Fruit fly (Drosophila melanogaster) whole organism, prepupa: ENCODE results near the gene CG7789.
A peak's percentile ranks its signal among the peaks of the same experiment; 100 is the strongest.

Source experiments
- Blimp-1 ChIP-seq: fragments of 200-800 bp; sonication (Bioruptor generic); optimal IDR thresholded peaks from 3 replicates; lab custom pipeline; 2017; ENCODE audit warnings: missing biosample characterization, missing genetic modification characterization, mild to moderate bottlenecking, moderate library complexity, missing genetic modification reagents
- CG10631 ChIP-seq: fragments of 200-800 bp; sonication (Bioruptor generic); optimal IDR thresholded peaks from 2 replicates; lab custom pipeline; 2016; ENCODE audit warnings: missing biosample characterization, missing genetic modification characterization
- CG10669 ChIP-seq: fragments of 200-800 bp; sonication (Bioruptor generic); optimal IDR thresholded peaks from 3 replicates; lab custom pipeline; 2018; ENCODE audit warnings: missing biosample characterization, mild to moderate bottlenecking, missing genetic modification characterization, moderate library complexity
- CG11902 ChIP-seq: fragments of 200-800 bp; sonication (Bioruptor generic); optimal IDR thresholded peaks from 3 replicates; lab custom pipeline; 2016; ENCODE audit warnings: missing biosample characterization, missing genetic modification characterization
- CG15336 ChIP-seq: fragments of 200-800 bp; sonication (Bioruptor generic); IDR thresholded peaks from 2 replicates; pipeline ENCODE4 v1.3.6; 2022; ENCODE audit warnings: missing biosample characterization, missing genetic modification characterization
- CG3032 ChIP-seq: fragments of 200-800 bp; optimal IDR thresholded peaks from 2 replicates; lab custom pipeline; 2019; ENCODE audit warnings: missing biosample characterization, mild to moderate bottlenecking, missing genetic modification characterization, moderate library complexity
- CG31627 ChIP-seq: fragments of 200-800 bp; sonication (Bioruptor generic); optimal IDR thresholded peaks from 3 replicates; lab custom pipeline; 2016; ENCODE audit warnings: missing biosample characterization, missing genetic modification characterization
- CG32006 ChIP-seq: fragments of 200-800 bp; sonication (Bioruptor generic); optimal IDR thresholded peaks from 3 replicates; lab custom pipeline; 2017; ENCODE audit warnings: missing biosample characterization, mild to moderate bottlenecking, missing genetic modification characterization
- CG34406 ChIP-seq: fragments of 200-800 bp; sonication (Bioruptor generic); optimal IDR thresholded peaks from 3 replicates; lab custom pipeline; 2016; ENCODE audit warnings: missing biosample characterization, missing genetic modification characterization
- CG3919 ChIP-seq: fragments of 200-800 bp; sonication (Bioruptor generic); optimal IDR thresholded peaks from 3 replicates; lab custom pipeline; 2016; ENCODE audit warnings: missing biosample characterization, missing genetic modification characterization
- CG4318 ChIP-seq: fragments of 200-800 bp; sonication (Bioruptor generic); optimal IDR thresholded peaks from 3 replicates; lab custom pipeline; 2017; ENCODE audit warnings: missing biosample characterization, mild to moderate bottlenecking, missing genetic modification characterization
- CG6163 ChIP-seq: fragments of 200-800 bp; sonication (Bioruptor generic); IDR thresholded peaks from 3 replicates; pipeline ENCODE4 v1.3.6; 2022; ENCODE audit warnings: missing biosample characterization, missing genetic modification characterization
- CG6792 ChIP-seq: fragments of 200-800 bp; sonication (Bioruptor generic); optimal IDR thresholded peaks from 3 replicates; lab custom pipeline; 2016; ENCODE audit warnings: missing biosample characterization, missing genetic modification characterization
- CG6808 ChIP-seq: fragments of 200-800 bp; sonication (Bioruptor generic); optimal IDR thresholded peaks from 3 replicates; lab custom pipeline; 2017; ENCODE audit warnings: missing biosample characterization, missing genetic modification characterization, mild to moderate bottlenecking, moderate library complexity, missing genetic modification reagents
- CG6854 ChIP-seq: fragments of 200-800 bp; sonication (Bioruptor generic); optimal IDR thresholded peaks from 2 replicates; lab custom pipeline; 2017; ENCODE audit warnings: missing biosample characterization, mild to moderate bottlenecking, missing genetic modification characterization
- CG8119 ChIP-seq: fragments of 200-800 bp; sonication (Bioruptor generic); IDR thresholded peaks from 3 replicates; pipeline ENCODE4 v1.3.6; 2022; ENCODE audit warnings: missing biosample characterization, missing genetic modification characterization
- CG8319 ChIP-seq: fragments of 200-800 bp; sonication (Bioruptor generic); optimal IDR thresholded peaks from 3 replicates; lab custom pipeline; 2016; ENCODE audit warnings: missing biosample characterization, missing genetic modification characterization
- CG8632 ChIP-seq: fragments of 200-800 bp; sonication (Bioruptor generic); optimal IDR thresholded peaks from 3 replicates; lab custom pipeline; 2016; ENCODE audit warnings: missing biosample characterization, missing genetic modification characterization
- CG9139 ChIP-seq: fragments of 200-800 bp; sonication (Bioruptor generic); optimal IDR thresholded peaks from 3 replicates; lab custom pipeline; 2017; ENCODE audit warnings: missing biosample characterization, mild to moderate bottlenecking, missing genetic modification characterization
- Eip75B ChIP-seq: fragments of 200-800 bp; sonication (Bioruptor generic); optimal IDR thresholded peaks from 3 replicates; lab custom pipeline; 2016; ENCODE audit warnings: missing biosample characterization, missing genetic modification characterization
- Eip78C ChIP-seq: fragments of 200-800 bp; sonication (Bioruptor generic); peaks from one replicate; lab custom pipeline; 2016; ENCODE audit warnings: missing biosample characterization, missing genetic modification characterization
- Eip93F ChIP-seq: fragments of 200-800 bp; sonication (Bioruptor generic); optimal IDR thresholded peaks from 2 replicates; lab custom pipeline; 2016; ENCODE audit warnings: missing biosample characterization, mild to moderate bottlenecking, missing genetic modification characterization
- Ets96B ChIP-seq: fragments of 200-800 bp; optimal IDR thresholded peaks from 2 replicates; lab custom pipeline; 2019; ENCODE audit warnings: missing biosample characterization, mild to moderate bottlenecking, missing genetic modification characterization, moderate library complexity
- Gug ChIP-seq: fragments of 200-800 bp; sonication (Bioruptor generic); IDR thresholded peaks from 2 replicates; pipeline ENCODE4 v1.3.6; 2022; ENCODE audit warnings: missing biosample characterization, missing genetic modification characterization
- Hr4 ChIP-seq: fragments of 200-800 bp; sonication (Bioruptor generic); optimal IDR thresholded peaks from 3 replicates; lab custom pipeline; 2016; ENCODE audit warnings: missing biosample characterization, missing genetic modification characterization
- Met ChIP-seq: fragments of 200-800 bp; sonication (Bioruptor generic); optimal IDR thresholded peaks from 3 replicates; lab custom pipeline; 2016; ENCODE audit warnings: missing biosample characterization, missing genetic modification characterization
- OdsH ChIP-seq: fragments of 200-800 bp; sonication (Bioruptor generic); optimal IDR thresholded peaks from 3 replicates; lab custom pipeline; 2016; ENCODE audit warnings: missing biosample characterization, missing genetic modification characterization
- Smox ChIP-seq: fragments of 200-800 bp; sonication (Bioruptor generic); optimal IDR thresholded peaks from 3 replicates; lab custom pipeline; 2016; ENCODE audit warnings: missing biosample characterization, missing genetic modification characterization
- Sox102F ChIP-seq: fragments of 200-800 bp; sonication (Bioruptor generic); optimal IDR thresholded peaks from 2 replicates; lab custom pipeline; 2016; ENCODE audit warnings: missing biosample characterization, mild to moderate bottlenecking, missing genetic modification characterization
- Sox15 ChIP-seq: fragments of 200-800 bp; sonication (Bioruptor generic); optimal IDR thresholded peaks from 3 replicates; lab custom pipeline; 2016; ENCODE audit warnings: missing biosample characterization, missing genetic modification characterization
- achi ChIP-seq: fragments of 200-800 bp; sonication (Bioruptor generic); optimal IDR thresholded peaks from 3 replicates; lab custom pipeline; 2016; ENCODE audit warnings: missing biosample characterization, missing genetic modification characterization
- cyc ChIP-seq: fragments of 200-800 bp; sonication (Bioruptor generic); optimal IDR thresholded peaks from 3 replicates; lab custom pipeline; 2016; ENCODE audit warnings: missing biosample characterization, missing genetic modification characterization
- dac ChIP-seq: fragments of 200-800 bp; sonication (Bioruptor generic); optimal IDR thresholded peaks from 2 replicates; lab custom pipeline; 2017; ENCODE audit warnings: missing biosample characterization, mild to moderate bottlenecking, missing genetic modification characterization
- eg ChIP-seq: fragments of 200-800 bp; sonication (Bioruptor generic); IDR thresholded peaks from 3 replicates; pipeline ENCODE4 v1.3.6; 2022; ENCODE audit warnings: missing biosample characterization, missing genetic modification characterization
- esn ChIP-seq: fragments of 200-800 bp; sonication (Bioruptor generic); optimal IDR thresholded peaks from 2 replicates; lab custom pipeline; 2016; ENCODE audit warnings: missing biosample characterization, mild to moderate bottlenecking, missing genetic modification characterization, moderate library complexity
- fd59A ChIP-seq: fragments of 200-800 bp; sonication (Bioruptor generic); optimal IDR thresholded peaks from 2 replicates; lab custom pipeline; 2017; ENCODE audit warnings: missing biosample characterization, mild to moderate bottlenecking, missing genetic modification characterization, missing genetic modification reagents
- fd85E ChIP-seq: fragments of 200-800 bp; sonication (Bioruptor generic); optimal IDR thresholded peaks from 3 replicates; lab custom pipeline; 2016; ENCODE audit warnings: missing biosample characterization, missing genetic modification characterization
- fkh ChIP-seq: fragments of 200-800 bp; sonication (Bioruptor generic); optimal IDR thresholded peaks from 3 replicates; lab custom pipeline; 2017; ENCODE audit warnings: missing biosample characterization, mild to moderate bottlenecking, missing genetic modification characterization, moderate library complexity
- net ChIP-seq: fragments of 200-800 bp; sonication (Bioruptor generic); optimal IDR thresholded peaks from 3 replicates; lab custom pipeline; 2016; ENCODE audit warnings: missing biosample characterization, missing genetic modification characterization
- pdm3 ChIP-seq: fragments of 200-800 bp; sonication (Bioruptor generic); optimal IDR thresholded peaks from 3 replicates; lab custom pipeline; 2016; ENCODE audit warnings: missing biosample characterization, missing genetic modification characterization
- salr ChIP-seq, 2 experiments: fragments of 200-800 bp; sonication (Bioruptor generic); optimal IDR thresholded peaks; 3 replicates each; lab custom pipeline; 2016 to 2018; ENCODE audit warnings: missing biosample characterization in 2 of 2, missing genetic modification characterization in 2 of 2, mild to moderate bottlenecking in 1 of 2
- svp ChIP-seq: fragments of 200-800 bp; sonication (Bioruptor generic); peaks from one replicate; lab custom pipeline; 2016; ENCODE audit warnings: missing biosample characterization, missing genetic modification characterization
- topi ChIP-seq: fragments of 200-800 bp; sonication (Bioruptor generic); optimal IDR thresholded peaks from 3 replicates; lab custom pipeline; 2016; ENCODE audit warnings: missing biosample characterization, missing genetic modification characterization

The CG7789 gene

DNA sequence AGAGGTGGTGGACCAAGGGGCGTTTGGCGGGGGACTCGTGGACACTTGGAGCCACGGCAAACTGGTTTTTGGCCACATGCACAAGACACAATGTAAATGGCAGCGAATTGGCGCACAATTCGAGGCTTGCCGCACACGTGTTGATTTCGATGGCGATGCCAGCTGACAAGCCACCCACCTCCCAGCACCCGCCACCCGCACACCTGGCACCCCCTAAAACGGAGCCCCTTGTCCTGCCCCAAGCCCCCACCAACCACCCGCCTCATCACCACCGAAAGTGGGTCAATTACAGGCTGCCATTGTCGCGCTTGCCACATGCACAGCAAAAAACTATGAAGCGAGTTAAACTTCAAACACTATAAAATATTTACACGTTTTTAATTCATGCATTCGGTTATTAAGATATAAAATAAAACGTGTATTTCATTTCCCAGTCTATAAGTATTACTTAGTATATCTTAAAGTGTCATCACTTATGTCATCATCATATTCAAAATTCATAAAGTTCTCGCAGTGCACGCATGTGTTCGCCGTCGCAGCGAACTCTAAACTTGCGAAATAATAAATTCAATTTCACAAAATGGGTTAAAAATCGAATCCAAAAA lies 44.8 kb upstream of the CG7789 start (continued):
- TF ChIP-seq CG10631 (peak; percentile 40), Eip93F (GFP tag; lab: Kevin White, UChicago) (no peak), Smox (GFP tag; lab: Kevin White, UChicago) (peak; percentile 33), net (GFP tag; lab: Kevin White, UChicago) (peak; percentile 49), eg (GFP tag; lab: Robert Waterston, UW) (peak; percentile 84), CG9139 (no peak), Hr4 (GFP tag; lab: Kevin White, UChicago) (peak; percentile 79), Gug (GFP tag; lab: Robert Waterston, UW) (peak; percentile 68), Eip78C (GFP tag; lab: Kevin White, UChicago) (peak; percentile 80), salr (GFP tag; optimal IDR thresholded peaks at IDR 0.05; lab: Kevin White, UChicago) (peak in 1 of 2 experiments; percentile 11), CG6792 (GFP tag; lab: Kevin White, UChicago) (peak; percentile 53), fkh (GFP tag; lab: Kevin White, UChicago) (no peak), CG11902 (GFP tag; lab: Kevin White, UChicago) (peak; percentile 34), Met (GFP tag; lab: Kevin White, UChicago) (peak; percentile 59), Blimp-1 (GFP tag; lab: Kevin White, UChicago) (no peak)

DNA sequence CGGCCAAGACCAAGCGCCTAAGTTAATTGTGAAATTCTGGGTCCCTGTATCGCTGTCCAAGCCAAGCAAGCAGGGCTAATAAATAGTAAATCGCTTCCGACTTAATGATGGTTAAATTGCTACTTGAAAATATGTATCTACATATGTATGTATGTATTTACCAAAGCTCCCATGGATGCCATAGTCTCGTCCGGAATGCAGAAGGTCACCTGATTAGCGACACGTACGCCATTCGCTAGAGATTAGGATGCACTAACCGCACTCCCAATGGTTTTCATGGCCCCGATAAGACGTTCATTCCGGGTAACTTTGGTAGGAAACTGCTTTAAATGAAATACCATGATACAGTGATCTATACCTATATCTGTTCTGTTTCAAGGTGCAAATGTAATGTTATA lies 44.3 kb upstream of the CG7789 start:
- TF ChIP-seq CG10669 (GFP tag; lab: Kevin White, UChicago) (no peak), CG8319 (no peak), Sox15 (GFP tag; lab: Kevin White, UChicago) (no peak), CG8632 (GFP tag; lab: Kevin White, UChicago) (no peak), dac (GFP tag; lab: Kevin White, UChicago) (no peak), CG6792 (GFP tag; lab: Kevin White, UChicago) (no peak), achi (no peak), CG15336 (no peak), Gug (GFP tag; lab: Robert Waterston, UW) (no peak), salr (GFP tag; optimal IDR thresholded peaks at IDR 0.05; lab: Kevin White, UChicago) (no peak), CG8119 (GFP tag; lab: Robert Waterston, UW) (no peak), CG6854 (GFP tag; lab: Kevin White, UChicago) (no peak), CG34406 (GFP tag; lab: Kevin White, UChicago) (no peak), CG4318 (no peak), pdm3 (GFP tag; lab: Kevin White, UChicago) (no peak), Eip93F (GFP tag; lab: Kevin White, UChicago) (no peak), Smox (GFP tag; lab: Kevin White, UChicago) (no peak), Ets96B (tag; lab: Kevin White, UChicago) (no peak)

DNA sequence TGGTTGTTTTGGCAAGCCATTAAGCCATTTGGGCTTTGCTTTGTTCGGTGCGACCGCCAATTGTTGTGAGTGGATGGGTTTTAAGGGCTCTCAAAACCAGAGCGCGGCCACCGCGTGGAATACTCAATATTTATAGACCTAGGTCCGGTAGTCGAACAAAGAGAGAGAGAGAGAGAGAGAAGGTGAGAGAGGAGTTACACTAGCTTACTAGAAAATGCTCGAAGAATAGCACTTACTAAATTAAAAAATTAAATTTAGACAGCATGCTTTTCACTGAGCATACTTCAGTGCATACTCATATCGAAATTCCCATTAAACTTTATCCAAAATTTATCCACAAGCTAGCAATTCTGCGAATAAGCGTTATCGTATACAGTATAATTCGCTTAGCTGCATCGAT lies 43.0 kb upstream of the CG7789 start:
- TF ChIP-seq esn (GFP tag; lab: Kevin White, UChicago) (no peak), CG3919 (GFP tag; lab: Kevin White, UChicago) (peak; percentile 17), CG3032 (peak; percentile 2), CG9139 (no peak), CG6808 (GFP tag; lab: Kevin White, UChicago) (peak; percentile 9), OdsH (peak; percentile 22)

DNA sequence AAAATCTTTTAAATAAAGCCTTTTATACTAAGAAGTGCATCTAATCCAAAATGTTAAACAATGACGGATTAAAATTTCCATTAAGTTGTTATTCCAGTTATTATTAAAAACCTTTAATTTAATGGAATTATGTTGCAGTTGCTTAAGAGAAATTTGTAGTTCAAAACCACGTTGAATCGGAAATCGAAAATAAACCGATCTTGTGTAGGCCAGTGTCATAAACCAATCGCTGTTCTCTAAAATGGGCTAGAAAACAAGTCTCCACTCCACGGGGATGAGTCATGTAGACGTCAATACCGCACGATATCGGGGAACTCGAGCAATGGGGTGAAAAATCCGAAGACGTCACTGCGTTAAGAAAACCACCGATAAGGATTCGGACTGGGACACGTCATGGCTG lies 41.4 kb upstream of the CG7789 start:
- no peak for TF ChIP-seq CG6792 (GFP tag; lab: Kevin White, UChicago)
- no peak for TF ChIP-seq achi
- TF ChIP-seq CG4318 = no peak
- TF ChIP-seq CG6163 (GFP tag; lab: Robert Waterston, UW) = 0 out of 3 replicates have a peak, but pooled peaks have one; percentile 20
- TF ChIP-seq CG8119 (GFP tag; lab: Robert Waterston, UW) = no peak
- no peak for TF ChIP-seq Eip75B (GFP tag; lab: Kevin White, UChicago)
- no peak for TF ChIP-seq Sox102F (GFP tag; lab: Kevin White, UChicago)
- peak; percentile 1 for TF ChIP-seq CG10669 (GFP tag; lab: Kevin White, UChicago)
- peak; percentile 44 for TF ChIP-seq Eip78C (GFP tag; lab: Kevin White, UChicago)
- TF ChIP-seq Gug (GFP tag; lab: Robert Waterston, UW) = no peak
- no peak for TF ChIP-seq fd85E (GFP tag; lab: Kevin White, UChicago)
- TF ChIP-seq CG15336 = no peak
- TF ChIP-seq CG31627 (GFP tag; lab: Kevin White, UChicago) = no peak
- TF ChIP-seq fd59A = no peak
- TF ChIP-seq topi (GFP tag; lab: Kevin White, UChicago) = no peak
- TF ChIP-seq svp (GFP tag; lab: Kevin White, UChicago) = peak; percentile 43
- no peak for TF ChIP-seq cyc (GFP tag; lab: Kevin White, UChicago)
- TF ChIP-seq CG32006 (GFP tag; lab: Kevin White, UChicago) = no peak
